Worm (Caenorhabditis elegans) whole organism, young adult: Measurements from ENCODE around the gene C32D5.10.

Experiments used
- K12H6.12 ChIP-seq: fragments of 200-800 bp; sonication (Bioruptor generic); optimal IDR thresholded peaks from 2 replicates; lab custom pipeline; 2018; ENCODE audit warnings: mild to moderate bottlenecking, missing genetic modification characterization, missing compliant biosample characterization
- hlh-26 ChIP-seq: fragments of 200-800 bp; sonication (Bioruptor generic); conservative IDR thresholded peaks from 2 replicates; pipeline ENCODE4 v1.3.6; 2022; ENCODE audit warnings: missing genetic modification reagents, missing genetic modification characterization, missing compliant biosample characterization
- mcd-1 ChIP-seq: fragments of 200-800 bp; sonication (Bioruptor generic); IDR thresholded peaks from 2 replicates; pipeline ENCODE4 v1.3.6; 2022; ENCODE audit warnings: missing genetic modification reagents, missing genetic modification characterization, missing compliant biosample characterization
- tlf-1 ChIP-seq: fragments of 200-800 bp; sonication (Bioruptor generic); optimal IDR thresholded peaks from 2 replicates; lab custom pipeline; 2018; ENCODE audit warnings: mild to moderate bottlenecking, missing genetic modification characterization, missing compliant biosample characterization
- unc-62 ChIP-seq: fragments of 150-350 bp; optimal IDR thresholded peaks from 2 replicates; lab custom pipeline; 2014; ENCODE audit warnings: missing biosample characterization, missing genetic modification reagents, missing genetic modification characterization

ce11 chrII:6366696-6367095 lies 14.9 kb upstream of the C32D5.10 start, which contains the start of gene ctsa-4.1:
- TF ChIP-seq K12H6.12 (tag; lab: Kevin White, UChicago) (no peak), tlf-1 (no peak), hlh-26 (GFP tag; lab: Robert Waterston, UW) (no peak), unc-62 (GFP tag; lab: Kevin White, UChicago) (no peak), mcd-1 (GFP tag; lab: Robert Waterston, UW) (no peak)
